Worm (Caenorhabditis elegans): ENCODE data around the gene Y116F11A.6.

Gene Y116F11A.6

ce11 chrV:19722881-19723280 lies 3.5 kb downstream of the Y116F11A.6 start (continued):
- no peak for TF ChIP-seq ceh-2 (tag; optimal IDR thresholded peaks at IDR 0.05)
- TF ChIP-seq C08G9.2 (tag; optimal IDR thresholded peaks at IDR 0.05), result peak; percentile 24
- peak; percentile 51 for TF ChIP-seq sox-2 (GFP tag; IDR thresholded peaks at IDR 0.05)
- no peak for TF ChIP-seq hlh-8 (tag; optimal IDR thresholded peaks at IDR 0.05)
- no peak for TF ChIP-seq fax-1 (tag; optimal IDR thresholded peaks at IDR 0.05)
- TF ChIP-seq unc-86 (tag; optimal IDR thresholded peaks at IDR 0.05), result peak; percentile 21
- no peak for TF ChIP-seq hlh-30 (tag; optimal IDR thresholded peaks at IDR 0.05; ENCODE audit: insufficient read depth)
- no peak for TF ChIP-seq ama-1 (optimal IDR thresholded peaks at IDR 0.05)
- no peak for TF ChIP-seq syd-9 (tag; optimal IDR thresholded peaks at IDR 0.05)
- peak; percentile 5 for TF ChIP-seq zip-5 (tag; optimal IDR thresholded peaks at IDR 0.05)
- TF ChIP-seq ceh-48 (tag; optimal IDR thresholded peaks at IDR 0.05), result peak; percentile 36
- peak; percentile 55 for TF ChIP-seq nhr-232 (tag; optimal IDR thresholded peaks at IDR 0.05)
- TF ChIP-seq hlh-13 (GFP tag; optimal IDR thresholded peaks at IDR 0.05), result no peak
- peak; percentile 45 for TF ChIP-seq hlh-15 (tag; optimal IDR thresholded peaks at IDR 0.05)
- peak; percentile 16 for TF ChIP-seq ztf-16 (tag; optimal IDR thresholded peaks at IDR 0.05)
- TF ChIP-seq ets-4 (tag; optimal IDR thresholded peaks at IDR 0.05), result no peak
- no peak for TF ChIP-seq nhr-11 (tag; optimal IDR thresholded peaks at IDR 0.05)
- no peak for TF ChIP-seq pha-4 (tag; optimal IDR thresholded peaks at IDR 0.05)
- TF ChIP-seq ceh-9 (tag; optimal IDR thresholded peaks at IDR 0.05), result no peak
- TF ChIP-seq pax-1 (tag; optimal IDR thresholded peaks at IDR 0.05), result no peak
- no peak for TF ChIP-seq unc-55 (GFP tag; optimal IDR thresholded peaks at IDR 0.05)
- TF ChIP-seq ceh-6 (GFP tag; optimal IDR thresholded peaks at IDR 0.05), result peak; percentile 72
- TF ChIP-seq C38D4.7 (GFP tag; optimal IDR thresholded peaks at IDR 0.05), result peak; percentile 51
- no peak for TF ChIP-seq ahr-1 (tag; optimal IDR thresholded peaks at IDR 0.05)
- peak; percentile 5 for TF ChIP-seq dmd-4 (tag; optimal IDR thresholded peaks at IDR 0.05; ENCODE audit: borderline replicate concordance)
- no peak for TF ChIP-seq ceh-31 (tag; optimal IDR thresholded peaks at IDR 0.05)
- no peak for TF ChIP-seq pat-9 (tag; optimal IDR thresholded peaks at IDR 0.05)
- TF ChIP-seq ceh-30 (tag; optimal IDR thresholded peaks at IDR 0.05), result no peak
- no peak for TF ChIP-seq mec-3 (tag; optimal IDR thresholded peaks at IDR 0.05; ENCODE audit: borderline replicate concordance)
- peak; percentile 19 for TF ChIP-seq unc-42 (tag; optimal IDR thresholded peaks at IDR 0.05)
- TF ChIP-seq hlh-6 (tag; optimal IDR thresholded peaks at IDR 0.05), result peak; percentile 63
- TF ChIP-seq lin-11 (tag; optimal IDR thresholded peaks at IDR 0.05), result peak; percentile 48
- no peak for TF ChIP-seq tbx-7 (tag; optimal IDR thresholded peaks at IDR 0.05)
- TF ChIP-seq ref-2 (tag; optimal IDR thresholded peaks at IDR 0.05), result peak; percentile 45
- no peak for TF ChIP-seq dve-1 (tag; optimal IDR thresholded peaks at IDR 0.05)
- no peak for TF ChIP-seq rnt-1 (tag; optimal IDR thresholded peaks at IDR 0.05)
- peak; percentile 83 for TF ChIP-seq ceh-19 (GFP tag; optimal IDR thresholded peaks at IDR 0.05)
- TF ChIP-seq ttx-3 (tag; optimal IDR thresholded peaks at IDR 0.05), result peak; percentile 45
- TF ChIP-seq ceh-24 (tag; optimal IDR thresholded peaks at IDR 0.05), result peak; percentile 16
- peak; percentile 52 for TF ChIP-seq che-1 (tag; optimal IDR thresholded peaks at IDR 0.05)
- TF ChIP-seq K09A11.1 (tag; optimal IDR thresholded peaks at IDR 0.05; ENCODE audit: insufficient read depth), result peak; percentile 64
- TF ChIP-seq pag-3 (tag; optimal IDR thresholded peaks at IDR 0.05; ENCODE audit: borderline replicate concordance), result peak; percentile 23
- peak; percentile 76; the same call in 1 of the 2 replicates for TF ChIP-seq ceh-45 (GFP tag; IDR thresholded peaks at IDR 0.05)
- peak; percentile 50 for TF ChIP-seq T23F11.4 (GFP tag; optimal IDR thresholded peaks at IDR 0.05)

DNA sequence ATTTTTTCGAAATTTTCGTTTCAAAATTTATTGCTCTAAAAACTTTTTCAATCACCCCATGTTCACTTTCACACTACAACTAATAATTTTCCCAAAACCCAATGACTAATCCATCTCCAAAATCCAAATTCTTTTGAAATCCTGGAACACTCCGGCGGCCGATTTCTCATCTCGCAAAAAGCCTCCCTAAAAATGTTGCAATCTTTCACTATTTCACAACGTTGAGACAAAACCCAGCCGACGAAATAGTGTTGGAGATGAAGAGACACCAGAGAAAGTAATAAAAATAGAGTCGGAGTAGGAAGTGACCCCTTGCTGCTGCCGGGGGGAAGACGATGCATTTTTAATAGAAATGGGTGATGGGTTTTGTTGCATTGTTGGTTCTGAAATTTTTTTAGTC lies 5.2 kb downstream of the Y116F11A.6 start:
- TF ChIP-seq hlh-8 (tag; optimal IDR thresholded peaks at IDR 0.05), result no peak
- no peak for TF ChIP-seq fkh-6 (tag; optimal IDR thresholded peaks at IDR 0.05)
- no peak for TF ChIP-seq T23F11.4 (GFP tag; optimal IDR thresholded peaks at IDR 0.05)
- TF ChIP-seq ceh-31 (tag; optimal IDR thresholded peaks at IDR 0.05), result no peak
- TF ChIP-seq dve-1 (tag; optimal IDR thresholded peaks at IDR 0.05), result no peak
- TF ChIP-seq mec-3 (tag; optimal IDR thresholded peaks at IDR 0.05; ENCODE audit: borderline replicate concordance), result no peak
- TF ChIP-seq madf-2 (tag; optimal IDR thresholded peaks at IDR 0.05), result no peak
- no peak for TF ChIP-seq ceh-22 (tag; optimal IDR thresholded peaks at IDR 0.05)
- no peak for TF ChIP-seq pag-3 (tag; optimal IDR thresholded peaks at IDR 0.05; ENCODE audit: borderline replicate concordance)
- no peak for TF ChIP-seq hlh-15 (tag; optimal IDR thresholded peaks at IDR 0.05)
- no peak for TF ChIP-seq K09A11.1 (tag; optimal IDR thresholded peaks at IDR 0.05; ENCODE audit: insufficient read depth)
- no peak for TF ChIP-seq syd-9 (tag; optimal IDR thresholded peaks at IDR 0.05)
- TF ChIP-seq che-1 (tag; optimal IDR thresholded peaks at IDR 0.05), result no peak
- no peak for TF ChIP-seq ceh-14 (tag; optimal IDR thresholded peaks at IDR 0.05)
- no peak for TF ChIP-seq ttx-3 (tag; optimal IDR thresholded peaks at IDR 0.05)
- no peak for TF ChIP-seq sox-2 (GFP tag; IDR thresholded peaks at IDR 0.05)
- no peak for TF ChIP-seq ama-1 (optimal IDR thresholded peaks at IDR 0.05)
- no peak for TF ChIP-seq eyg-1 (tag; optimal IDR thresholded peaks at IDR 0.05)
- no peak for TF ChIP-seq unc-55 (GFP tag; optimal IDR thresholded peaks at IDR 0.05)
- no peak for TF ChIP-seq ceh-48 (tag; optimal IDR thresholded peaks at IDR 0.05)

All from whole organism, late embryonic.